Fruit fly (Drosophila melanogaster): ENCODE measurements around the gene Ucp4B.

Gene Ucp4B

dm6 chr2L:5982334-5982987 is 12.8 kb downstream of the Ucp4B start (continued):
- TF ChIP-seq Side (GFP tag; optimal IDR thresholded peaks at IDR 0.05) (peak; percentile 33), jigr1 (GFP tag; IDR thresholded peaks at IDR 0.05) (no peak), mam (GFP tag; optimal IDR thresholded peaks at IDR 0.05) (no peak), ci (GFP tag; IDR thresholded peaks at IDR 0.05) (no peak), HmgZ (tag; optimal IDR thresholded peaks at IDR 0.05) (peak; percentile 78), CG10321 (GFP tag; IDR thresholded peaks at IDR 0.05) (no peak), ase (GFP tag; IDR thresholded peaks at IDR 0.05) (no peak), sc (optimal IDR thresholded peaks at IDR 0.05) (no peak), sc (GFP tag; optimal IDR thresholded peaks at IDR 0.05) (no peak), Hr3 (GFP tag; optimal IDR thresholded peaks at IDR 0.05) (no peak), grn (GFP tag; optimal IDR thresholded peaks at IDR 0.05) (peak; percentile 36), org-1 (GFP tag; optimal IDR thresholded peaks at IDR 0.05) (no peak), Max (GFP tag; optimal IDR thresholded peaks at IDR 0.05) (no peak), CG34376 (GFP tag; optimal IDR thresholded peaks at IDR 0.05) (peak; percentile 45), hkb (optimal IDR thresholded peaks at IDR 0.05) (no peak), hkb (GFP tag; IDR thresholded peaks at IDR 0.05) (no peak), Camta (GFP tag; optimal IDR thresholded peaks at IDR 0.05) (peak; percentile 28), corto (GFP tag; optimal IDR thresholded peaks at IDR 0.05) (no peak), mirr (GFP tag; optimal IDR thresholded peaks at IDR 0.05) (peak; percentile 72), sna (GFP tag; IDR thresholded peaks at IDR 0.05; ENCODE audit: partially characterized antibody) (no peak), CG4282 (GFP tag; optimal IDR thresholded peaks at IDR 0.05) (peak; percentile 11), ftz-f1 (GFP tag; optimal IDR thresholded peaks at IDR 0.05) (peak; percentile 99), CG13424 (tag; optimal IDR thresholded peaks at IDR 0.05) (peak; percentile 31), gt (GFP tag; IDR thresholded peaks at IDR 0.05) (no peak), Hmr (GFP tag; optimal IDR thresholded peaks at IDR 0.05) (peak; percentile 53), B-H1 (GFP tag; IDR thresholded peaks at IDR 0.05) (no peak), CG5953 (GFP tag; IDR thresholded peaks at IDR 0.05) (no peak), Deaf1 (tag; optimal IDR thresholded peaks at IDR 0.05) (peak; percentile 72), H2.0 (GFP tag; IDR thresholded peaks at IDR 0.05) (no peak), CG2129 (GFP tag; IDR thresholded peaks at IDR 0.05; ENCODE audit: partially characterized antibody) (no peak), CG14050 (GFP tag; IDR thresholded peaks at IDR 0.05) (no peak), CG2889 (GFP tag; IDR thresholded peaks at IDR 0.05) (no peak), tll (GFP tag; optimal IDR thresholded peaks at IDR 0.05) (peak in 1 of 2 experiments; percentile 16), kah (GFP tag; optimal IDR thresholded peaks at IDR 0.05) (no peak), pho (GFP tag; optimal IDR thresholded peaks at IDR 0.05) (peak; percentile 38), kay (GFP tag; optimal IDR thresholded peaks at IDR 0.05) (peak; percentile 2), Hand (GFP tag; optimal IDR thresholded peaks at IDR 0.05) (peak; percentile 16), CG1832 (GFP tag; optimal IDR thresholded peaks at IDR 0.05) (peak; percentile 96), cad (GFP tag; optimal IDR thresholded peaks at IDR 0.05) (no peak), CG12744 (GFP tag; optimal IDR thresholded peaks at IDR 0.05) (peak; percentile 20), CG18262 (tag; optimal IDR thresholded peaks at IDR 0.05) (peak; percentile 11), CG4730 (GFP tag; IDR thresholded peaks at IDR 0.05) (no peak), Mad (GFP tag; optimal IDR thresholded peaks at IDR 0.05) (no peak), CG31441 (GFP tag; IDR thresholded peaks at IDR 0.05) (no peak), lab (GFP tag; optimal IDR thresholded peaks at IDR 0.05) (peak; percentile 39), CG17328 (GFP tag; IDR thresholded peaks at IDR 0.05) (no peak), Mes4 (GFP tag; optimal IDR thresholded peaks at IDR 0.05) (peak; percentile 23), HLHmδ (GFP tag; optimal IDR thresholded peaks at IDR 0.05) (peak; percentile 44), CG6254 (GFP tag; optimal IDR thresholded peaks at IDR 0.05) (no peak), CG8089 (GFP tag; optimal IDR thresholded peaks at IDR 0.05) (no peak), CG15073 (GFP tag; optimal IDR thresholded peaks at IDR 0.05) (no peak), CG30403 (GFP tag; optimal IDR thresholded peaks at IDR 0.05) (peak; percentile 19)

Data from whole organism, embryonic.